Worm (Caenorhabditis elegans) whole organism, L1 larva: ENCODE results near the gene pigq-1.

ENCODE experiments used
- C04F5.9 ChIP-seq: sonication (generic microtip); optimal IDR thresholded peaks from 2 replicates; lab custom pipeline; 2016; ENCODE audit warnings: missing genetic modification characterization, missing compliant biosample characterization
- C16A3.4 ChIP-seq: fragments of 150-350 bp; optimal IDR thresholded peaks from 2 replicates; lab custom pipeline; 2014; ENCODE audit warnings: missing biosample characterization, missing genetic modification characterization
- F16B12.6 ChIP-seq: fragments of 150-350 bp; optimal IDR thresholded peaks from 2 replicates; lab custom pipeline; 2014; ENCODE audit warnings: missing biosample characterization, missing genetic modification characterization
- Y116A8C.19 ChIP-seq: sonication (generic microtip); optimal IDR thresholded peaks from 2 replicates; lab custom pipeline; 2016; ENCODE audit warnings: missing compliant biosample characterization, missing genetic modification characterization, borderline replicate concordance
- aha-1 ChIP-seq: fragments of 150-350 bp; optimal IDR thresholded peaks from 2 replicates; lab custom pipeline; 2014; ENCODE audit warnings: missing biosample characterization, missing genetic modification characterization
- alr-1 ChIP-seq: fragments of 200-800 bp; sonication (Bioruptor generic); optimal IDR thresholded peaks from 2 replicates; lab custom pipeline; 2018; ENCODE audit warnings: borderline replicate concordance, mild to moderate bottlenecking, missing genetic modification characterization, missing compliant biosample characterization
- aly-2 ChIP-seq: fragments of 150-350 bp; optimal IDR thresholded peaks from 2 replicates; lab custom pipeline; 2014; ENCODE audit warnings: missing biosample characterization, missing genetic modification characterization
- blmp-1 ChIP-seq: fragments of 150-350 bp; optimal IDR thresholded peaks from 2 replicates; lab custom pipeline; 2014; ENCODE audit warnings: missing biosample characterization, missing genetic modification characterization
- ceh-82 ChIP-seq, 3 experiments: fragments of 150-350 bp in 1 of 3; sonication (generic microtip) in 2 of 3; optimal IDR thresholded peaks; 2 replicates each; lab custom pipeline; 2014 to 2017; ENCODE audit warnings: missing biosample characterization in 3 of 3, missing genetic modification characterization in 3 of 3
- ceh-88 ChIP-seq: fragments of 200-800 bp; sonication (Bioruptor generic); IDR thresholded peaks from 2 replicates; pipeline ENCODE4 v1.3.6; 2022; ENCODE audit warnings: missing genetic modification characterization, missing compliant biosample characterization
- ces-1 ChIP-seq: fragments of 150-350 bp; optimal IDR thresholded peaks from 2 replicates; lab custom pipeline; 2014; ENCODE audit warnings: missing biosample characterization, missing genetic modification reagents, missing genetic modification characterization
- dpl-1 ChIP-seq, 3 experiments: fragments of 150-350 bp in 2 of 3; sonication (generic microtip) in 1 of 3; optimal IDR thresholded peaks; 2 replicates each; lab custom pipeline; 2014 to 2017; ENCODE audit warnings: missing biosample characterization in 3 of 3, missing genetic modification characterization in 3 of 3, missing genetic modification reagents in 3 of 3
- efl-3 ChIP-seq: fragments of 200-800 bp; sonication (Bioruptor generic); optimal IDR thresholded peaks from 2 replicates; lab custom pipeline; 2018; ENCODE audit warnings: mild to moderate bottlenecking, missing genetic modification characterization, missing compliant biosample characterization
- egl-13 ChIP-seq: sonication (generic microtip); optimal IDR thresholded peaks from 2 replicates; lab custom pipeline; 2016; ENCODE audit warnings: missing genotype, missing genetic modification reagents, missing genetic modification characterization, missing compliant biosample characterization
- ets-5 ChIP-seq: fragments of 200-800 bp; sonication (Bioruptor generic); IDR thresholded peaks from 2 replicates; pipeline ENCODE4 v1.3.6; 2022; ENCODE audit warnings: missing genetic modification characterization, missing compliant biosample characterization
- fkh-10 ChIP-seq: sonication (generic microtip); optimal IDR thresholded peaks from 2 replicates; lab custom pipeline; 2017; ENCODE audit warnings: missing biosample characterization, missing genetic modification reagents, missing genetic modification characterization
- fkh-4 ChIP-seq: sonication (generic microtip); optimal IDR thresholded peaks from 2 replicates; lab custom pipeline; 2016; ENCODE audit warnings: missing compliant biosample characterization, missing genetic modification characterization, borderline replicate concordance
- fkh-8 ChIP-seq: sonication (generic microtip); optimal IDR thresholded peaks from 2 replicates; lab custom pipeline; 2016; ENCODE audit warnings: mild to moderate bottlenecking, missing genetic modification characterization, missing compliant biosample characterization
- fos-1 ChIP-seq: fragments of 150-350 bp; optimal IDR thresholded peaks from 2 replicates; lab custom pipeline; 2014; ENCODE audit warnings: missing biosample characterization, missing genetic modification characterization
- lin-14 ChIP-seq: fragments of 200-800 bp; sonication (Bioruptor generic); optimal IDR thresholded peaks from 2 replicates; lab custom pipeline; 2018; ENCODE audit warnings: mild to moderate bottlenecking, missing genetic modification characterization, moderate library complexity, missing compliant biosample characterization
- lin-15B ChIP-seq: fragments of 150-350 bp; sonication (generic microtip); optimal IDR thresholded peaks from 3 replicates; lab custom pipeline; 2014; ENCODE audit warnings: missing biosample characterization, missing genetic modification characterization
- lin-35 ChIP-seq, 2 experiments: fragments of 150-350 bp; optimal IDR thresholded peaks; 2 replicates each; lab custom pipeline; 2014; ENCODE audit warnings: missing biosample characterization in 2 of 2, missing genetic modification characterization in 2 of 2, missing genetic modification reagents in 2 of 2
- lin-39 ChIP-seq: fragments of 150-350 bp; optimal IDR thresholded peaks from 2 replicates; lab custom pipeline; 2014; ENCODE audit warnings: missing biosample characterization, missing genetic modification reagents, missing genetic modification characterization
- lir-3 ChIP-seq: sonication (generic microtip); optimal IDR thresholded peaks from 2 replicates; lab custom pipeline; 2016; ENCODE audit warnings: mild to moderate bottlenecking, missing genetic modification characterization, moderate library complexity, missing compliant biosample characterization; ENCODE audit not compliant: poor library complexity
- lsy-2 ChIP-seq, 2 experiments: fragments of 150-350 bp; optimal IDR thresholded peaks; 2 replicates each; lab custom pipeline; 2014; ENCODE audit warnings: missing biosample characterization in 2 of 2, missing genetic modification characterization in 2 of 2
- mef-2 ChIP-seq: fragments of 150-350 bp; optimal IDR thresholded peaks from 2 replicates; lab custom pipeline; 2014; ENCODE audit warnings: missing biosample characterization, missing genetic modification characterization
- mep-1 ChIP-seq: fragments of 150-350 bp; optimal IDR thresholded peaks from 2 replicates; lab custom pipeline; 2014; ENCODE audit warnings: missing biosample characterization, missing genetic modification characterization
- nhr-12 ChIP-seq: sonication (generic microtip); optimal IDR thresholded peaks from 2 replicates; lab custom pipeline; 2017; ENCODE audit warnings: missing biosample characterization, missing genetic modification characterization
- nhr-19 ChIP-seq: fragments of 200-800 bp; sonication (Bioruptor generic); conservative IDR thresholded peaks from 2 replicates; pipeline ENCODE4 v1.3.6; 2022; ENCODE audit warnings: missing genetic modification characterization, missing compliant biosample characterization
- nhr-20 ChIP-seq: sonication (generic microtip); optimal IDR thresholded peaks from 2 replicates; lab custom pipeline; 2016; ENCODE audit warnings: mild to moderate bottlenecking, missing genetic modification characterization, missing compliant biosample characterization
- nhr-237 ChIP-seq: fragments of 150-350 bp; optimal IDR thresholded peaks from 2 replicates; lab custom pipeline; 2014; ENCODE audit warnings: missing biosample characterization, missing genetic modification characterization
- nhr-28 ChIP-seq: fragments of 150-350 bp; optimal IDR thresholded peaks from 2 replicates; lab custom pipeline; 2014; ENCODE audit warnings: missing biosample characterization, missing genetic modification characterization
- nhr-47 ChIP-seq: sonication (generic microtip); optimal IDR thresholded peaks from 2 replicates; lab custom pipeline; 2016; ENCODE audit warnings: mild to moderate bottlenecking, missing genetic modification characterization, moderate library complexity, missing compliant biosample characterization
- nhr-84 ChIP-seq: sonication (generic microtip); optimal IDR thresholded peaks from 2 replicates; lab custom pipeline; 2017; ENCODE audit warnings: missing biosample characterization, missing genetic modification characterization
- nhr-85 ChIP-seq: sonication (generic microtip); peaks from one replicate; lab custom pipeline; 2016; ENCODE audit warnings: missing genetic modification characterization, inconsistent platforms, missing compliant biosample characterization
- nhr-90 ChIP-seq: sonication (generic microtip); optimal IDR thresholded peaks from 2 replicates; lab custom pipeline; 2016; ENCODE audit warnings: mild to moderate bottlenecking, missing genetic modification characterization, missing compliant biosample characterization; ENCODE audit not compliant: poor library complexity
- pag-3 ChIP-seq: sonication (generic microtip); optimal IDR thresholded peaks from 2 replicates; lab custom pipeline; 2017; ENCODE audit warnings: missing genetic modification characterization, mild to moderate bottlenecking, missing compliant biosample characterization, antibody characterized with exemption, borderline replicate concordance; ENCODE audit not compliant: insufficient read depth
- pax-3 ChIP-seq: fragments of 200-800 bp; sonication (Bioruptor generic); optimal IDR thresholded peaks from 2 replicates; lab custom pipeline; 2018; ENCODE audit warnings: mild to moderate bottlenecking, missing genetic modification characterization, moderate library complexity, missing compliant biosample characterization
- pqm-1 ChIP-seq: sonication (generic microtip); optimal IDR thresholded peaks from 3 replicates; lab custom pipeline; 2017; ENCODE audit warnings: missing biosample characterization, missing genetic modification characterization
- rnt-1 ChIP-seq: sonication (generic microtip); optimal IDR thresholded peaks from 2 replicates; lab custom pipeline; 2016; ENCODE audit warnings: mild to moderate bottlenecking, missing genetic modification characterization, moderate library complexity, missing compliant biosample characterization
- snpc-4 ChIP-seq: fragments of 150-350 bp; optimal IDR thresholded peaks from 2 replicates; lab custom pipeline; 2014; ENCODE audit warnings: missing biosample characterization, missing genetic modification characterization
- sptf-1 ChIP-seq: fragments of 150-350 bp; optimal IDR thresholded peaks from 2 replicates; lab custom pipeline; 2014; ENCODE audit warnings: missing biosample characterization, missing genetic modification characterization
- swsn-7 ChIP-seq: sonication (generic microtip); optimal IDR thresholded peaks from 2 replicates; lab custom pipeline; 2016; ENCODE audit warnings: missing genetic modification characterization, missing compliant biosample characterization
- tbx-2 ChIP-seq: sonication (generic microtip); optimal IDR thresholded peaks from 2 replicates; lab custom pipeline; 2016; ENCODE audit warnings: missing genetic modification characterization, missing compliant biosample characterization
- unc-130 ChIP-seq: fragments of 150-350 bp; optimal IDR thresholded peaks from 2 replicates; lab custom pipeline; 2017; ENCODE audit warnings: missing biosample characterization, missing genetic modification characterization, inconsistent platforms
- unc-30 ChIP-seq: sonication (generic microtip); optimal IDR thresholded peaks from 2 replicates; lab custom pipeline; 2017; ENCODE audit warnings: missing biosample characterization, missing genetic modification characterization
- unc-62 ChIP-seq: fragments of 150-350 bp; optimal IDR thresholded peaks from 2 replicates; lab custom pipeline; 2014; ENCODE audit warnings: missing biosample characterization, missing genetic modification reagents, missing genetic modification characterization
- unc-86 ChIP-seq: sonication (generic microtip); optimal IDR thresholded peaks from 2 replicates; lab custom pipeline; 2016; ENCODE audit warnings: missing genetic modification characterization, missing compliant biosample characterization
- unc-98 ChIP-seq: fragments of 200-800 bp; sonication (Bioruptor generic); IDR thresholded peaks from 2 replicates; pipeline ENCODE4 v1.3.6; 2022; ENCODE audit warnings: missing genetic modification characterization, missing compliant biosample characterization
- vab-15 ChIP-seq: sonication (generic microtip); optimal IDR thresholded peaks from 2 replicates; lab custom pipeline; 2017; ENCODE audit warnings: missing genotype, mild to moderate bottlenecking, missing genetic modification characterization, missing compliant biosample characterization
- xbp-1 ChIP-seq: sonication (generic microtip); optimal IDR thresholded peaks from 2 replicates; lab custom pipeline; 2016; ENCODE audit warnings: missing genetic modification characterization, missing compliant biosample characterization
- zip-4 ChIP-seq: fragments of 200-800 bp; sonication (Bioruptor generic); optimal IDR thresholded peaks from 2 replicates; lab custom pipeline; 2018; ENCODE audit warnings: mild to moderate bottlenecking, missing genetic modification characterization, moderate library complexity, missing compliant biosample characterization

The pigq-1 gene

ce11 chrIV:11118837-11119491, 28.1 kb downstream of the pigq-1 start, which contains the start of the genes imp-2 and enpl-1 (continued):
- TF ChIP-seq zip-4 (GFP tag; lab: Kevin White, UChicago) (peak; percentile 60), fos-1 (tag; lab: Kevin White, UChicago) (peak; percentile 76), ets-5 (no peak), pag-3 (no peak), nhr-28 (tag; lab: Kevin White, UChicago) (no peak), nhr-85 (tag; lab: Kevin White, UChicago) (peak; percentile 95), efl-3 (GFP tag; lab: Kevin White, UChicago) (no peak), pqm-1 (tag; lab: Kevin White, UChicago) (no peak), tbx-2 (tag; lab: Kevin White, UChicago) (peak; percentile 94), mep-1 (tag; lab: Kevin White, UChicago) (peak; percentile 88), lin-35 (GFP tag; optimal IDR thresholded peaks at IDR 0.05; lab: Kevin White, UChicago) (peak; percentile 83 to 88), dpl-1 (GFP tag; optimal IDR thresholded peaks at IDR 0.05; lab: Kevin White, UChicago) (peak; percentile 60 to 79 (median 78)), nhr-84 (no peak), lin-15B (tag; lab: Kevin White, UChicago) (peak; percentile 79), Y116A8C.19 (tag; lab: Kevin White, UChicago) (no peak), fkh-4 (tag; lab: Kevin White, UChicago) (peak; percentile 51), F16B12.6 (peak; percentile 56), lsy-2 (tag; optimal IDR thresholded peaks at IDR 0.05; lab: Kevin White, UChicago) (peak; percentile 94 to 97), mef-2 (tag; lab: Kevin White, UChicago) (peak; percentile 70), unc-30 (tag; lab: Kevin White, UChicago) (no peak), unc-130 (tag; lab: Kevin White, UChicago) (peak; percentile 59), ces-1 (GFP tag; lab: Kevin White, UChicago) (no peak), nhr-19 (peak; percentile 93), ceh-82 (tag; optimal IDR thresholded peaks at IDR 0.05; lab: Kevin White, UChicago) (peak; percentile 77 to 91 (median 88)), unc-98 (GFP tag; lab: Robert Waterston, UW) (peak; percentile 49; the same call in 1 of the 2 replicates), alr-1 (tag; lab: Kevin White, UChicago) (no peak), unc-86 (tag; lab: Kevin White, UChicago) (peak; percentile 91), vab-15 (tag; lab: Kevin White, UChicago) (peak; percentile 55), swsn-7 (tag; lab: Kevin White, UChicago) (peak; percentile 94), lin-39 (peak; percentile 72), nhr-237 (tag; lab: Kevin White, UChicago) (peak; percentile 63), aly-2 (tag; lab: Kevin White, UChicago) (peak; percentile 44), C16A3.4 (tag; lab: Kevin White, UChicago) (peak; percentile 86), C04F5.9 (tag; lab: Kevin White, UChicago) (peak; percentile 59), lir-3 (tag; lab: Kevin White, UChicago) (peak; percentile 74), rnt-1 (tag; lab: Kevin White, UChicago) (peak; percentile 91), sptf-1 (tag; lab: Kevin White, UChicago) (no peak), xbp-1 (tag; lab: Kevin White, UChicago) (peak; percentile 100), lin-14 (GFP tag; lab: Kevin White, UChicago) (peak; percentile 99), pax-3 (peak; percentile 84), nhr-47 (peak; percentile 94), fkh-8 (peak; percentile 89), nhr-12 (tag; lab: Kevin White, UChicago) (no peak), egl-13 (tag; lab: Kevin White, UChicago) (peak; percentile 83), snpc-4 (tag; lab: Kevin White, UChicago) (peak; percentile 60), unc-62 (GFP tag; lab: Kevin White, UChicago) (no peak), nhr-90 (tag; lab: Kevin White, UChicago) (peak; percentile 88), nhr-20 (tag; lab: Kevin White, UChicago) (peak; percentile 94), aha-1 (tag; lab: Kevin White, UChicago) (no peak), fkh-10 (GFP tag; lab: Kevin White, UChicago) (peak; percentile 75), blmp-1 (tag; lab: Kevin White, UChicago) (peak; percentile 37), ceh-88 (no peak)
